Worm (Caenorhabditis elegans) whole organism, late embryonic: ENCODE data around the gene gst-30.
A peak's percentile ranks its signal among the peaks of the same experiment; 100 is the strongest.

ENCODE experiments used
- dve-1 ChIP-seq: sonication (generic microtip); optimal IDR thresholded peaks from 2 replicates; lab custom pipeline; 2017; ENCODE audit warnings: antibody characterized with exemption, mild to moderate bottlenecking, missing genetic modification characterization, missing compliant biosample characterization
- fkh-6 ChIP-seq: sonication (generic microtip); optimal IDR thresholded peaks from 2 replicates; lab custom pipeline; 2016; ENCODE audit warnings: missing genetic modification characterization, missing compliant biosample characterization
- sdc-2 ChIP-seq: sonication (generic microtip); optimal IDR thresholded peaks from 2 replicates; lab custom pipeline; 2016; ENCODE audit warnings: missing genotype, missing genetic modification characterization, missing compliant biosample characterization
- sox-4 ChIP-seq: sonication (generic microtip); optimal IDR thresholded peaks from 2 replicates; lab custom pipeline; 2017; ENCODE audit warnings: mild to moderate bottlenecking, missing genetic modification characterization, inconsistent platforms, missing compliant biosample characterization
- unc-3 ChIP-seq, 2 experiments: fragments of 200-800 bp in 1 of 2; sonication (Bioruptor generic) in 1 of 2; sonication (generic microtip) in 1 of 2; conservative IDR thresholded peaks in 1 of 2; optimal IDR thresholded peaks in 1 of 2; 2 replicates each; pipeline versions ENCODE4 v1.3.6 to Lab custom; 2016 to 2022; ENCODE audit warnings: missing compliant biosample characterization in 2 of 2, missing genetic modification characterization in 2 of 2, missing genetic modification reagents in 1 of 2

ce11 chrII:4942397-4942796 lies 7.5 kb upstream of the gst-30 start:
- peak; percentile 33; the same call in 1 of the 2 replicates for TF ChIP-seq unc-3 (GFP tag; conservative IDR thresholded peaks at IDR 0.05; lab: Robert Waterston, UW)
- peak; percentile 28 for TF ChIP-seq unc-3 (tag; optimal IDR thresholded peaks at IDR 0.05; lab: Kevin White, UChicago)
- peak; percentile 67 for TF ChIP-seq sdc-2
- TF ChIP-seq dve-1: peak; percentile 49
- TF ChIP-seq sox-4 (tag; lab: Kevin White, UChicago): peak; percentile 43
- peak; percentile 69 for TF ChIP-seq fkh-6
